Fruit fly (Drosophila melanogaster) whole organism, embryonic: ENCODE data around the gene CG32985.

Source experiments
- CG10431 ChIP-seq: fragments of 200-800 bp; sonication (Bioruptor generic); optimal IDR thresholded peaks from 3 replicates; lab custom pipeline; 2018; ENCODE audit warnings: missing biosample characterization, mild to moderate bottlenecking, missing genetic modification characterization
- CG11695 ChIP-seq: fragments of 200-800 bp; sonication (Bioruptor generic); IDR thresholded peaks from 3 replicates; pipeline ENCODE4 v1.3.6; 2022; ENCODE audit warnings: missing biosample characterization, missing genetic modification characterization
- CG1647 ChIP-seq: fragments of 200-800 bp; sonication (Bioruptor generic); optimal IDR thresholded peaks from 3 replicates; lab custom pipeline; 2016; ENCODE audit warnings: missing biosample characterization, missing genetic modification characterization
- CG17359 ChIP-seq: fragments of 200-800 bp; sonication (Bioruptor generic); optimal IDR thresholded peaks from 3 replicates; lab custom pipeline; 2018; ENCODE audit warnings: missing biosample characterization, mild to moderate bottlenecking, missing genetic modification characterization, moderate library complexity
- CG17361 ChIP-seq: fragments of 200-800 bp; sonication (Bioruptor generic); IDR thresholded peaks from 3 replicates; pipeline ENCODE4 v1.3.6; 2022; ENCODE audit warnings: missing biosample characterization, missing genetic modification characterization
- CG1792 ChIP-seq: fragments of 200-800 bp; sonication (Bioruptor generic); optimal IDR thresholded peaks from 2 replicates; lab custom pipeline; 2016; ENCODE audit warnings: missing biosample characterization, missing genetic modification characterization
- CG1832 ChIP-seq: fragments of 200-800 bp; sonication (Bioruptor generic); optimal IDR thresholded peaks from 2 replicates; lab custom pipeline; 2017; ENCODE audit warnings: missing biosample characterization, mild to moderate bottlenecking, missing genetic modification characterization, inconsistent platforms
- CG3065 ChIP-seq: fragments of 200-800 bp; sonication (Bioruptor generic); optimal IDR thresholded peaks from 2 replicates; lab custom pipeline; 2016; ENCODE audit warnings: missing biosample characterization, missing genetic modification characterization
- CG3281 ChIP-seq: fragments of 200-800 bp; sonication (Bioruptor generic); optimal IDR thresholded peaks from 3 replicates; lab custom pipeline; 2017; ENCODE audit warnings: missing biosample characterization, mild to moderate bottlenecking, missing genetic modification characterization
- CG33557 ChIP-seq: fragments of 200-800 bp; sonication (Bioruptor generic); optimal IDR thresholded peaks from 2 replicates; lab custom pipeline; 2019; ENCODE audit warnings: missing biosample characterization, mild to moderate bottlenecking, missing genetic modification characterization, moderate library complexity
- CG4360 ChIP-seq: fragments of 200-800 bp; sonication (Bioruptor generic); IDR thresholded peaks from 2 replicates; pipeline ENCODE4 v1.3.6; 2022; ENCODE audit warnings: missing biosample characterization, missing genetic modification characterization
- CG4424 ChIP-seq: fragments of 200-800 bp; sonication (Bioruptor generic); optimal IDR thresholded peaks from 3 replicates; lab custom pipeline; 2016; ENCODE audit warnings: missing biosample characterization, missing genetic modification characterization
- CG6854 ChIP-seq: fragments of 200-800 bp; sonication (Bioruptor generic); optimal IDR thresholded peaks from 3 replicates; lab custom pipeline; 2017; ENCODE audit warnings: missing biosample characterization, mild to moderate bottlenecking, missing genetic modification characterization
- CG7928 ChIP-seq: fragments of 200-800 bp; sonication (Bioruptor generic); optimal IDR thresholded peaks from 2 replicates; lab custom pipeline; 2017; ENCODE audit warnings: missing biosample characterization, mild to moderate bottlenecking, missing genetic modification characterization
- CG8281 ChIP-seq: fragments of 200-800 bp; sonication (Bioruptor generic); optimal IDR thresholded peaks from 2 replicates; lab custom pipeline; 2018; ENCODE audit warnings: missing biosample characterization, mild to moderate bottlenecking, missing genetic modification characterization, moderate library complexity
- CHES-1-like ChIP-seq: fragments of 200-800 bp; sonication (Bioruptor generic); optimal IDR thresholded peaks from 2 replicates; lab custom pipeline; 2016; ENCODE audit warnings: missing biosample characterization, missing genetic modification characterization
- Dll ChIP-seq: fragments of 200-800 bp; sonication (Bioruptor generic); IDR thresholded peaks from 4 replicates; pipeline ENCODE4 v1.3.6; 2022; ENCODE audit warnings: missing biosample characterization, missing genetic modification characterization; ENCODE audit not compliant: partially characterized antibody
- Dref ChIP-seq: fragments of 200-800 bp; sonication (Bioruptor generic); IDR thresholded peaks from 2 replicates; pipeline ENCODE4 v1.3.6; 2022; ENCODE audit warnings: missing biosample characterization, missing genetic modification characterization
- GATAe ChIP-seq: fragments of 200-800 bp; sonication (Bioruptor generic); conservative IDR thresholded peaks from 2 replicates; pipeline ENCODE4 v1.3.6; 2022; ENCODE audit warnings: missing biosample characterization, missing genetic modification characterization
- Hr39 ChIP-seq: fragments of >200 bp; optimal IDR thresholded peaks from 2 replicates; lab custom pipeline; 2017
- Hr51 ChIP-seq, 2 experiments: fragments of 200-800 bp; sonication (Bioruptor generic); optimal IDR thresholded peaks; 2 replicates in 1 of 2; 3 replicates in 1 of 2; lab custom pipeline; 2016 to 2018; ENCODE audit warnings: missing biosample characterization in 2 of 2, missing genetic modification characterization in 2 of 2, mild to moderate bottlenecking in 1 of 2, moderate library complexity in 1 of 2
- Lim3 ChIP-seq: fragments of 200-800 bp; sonication (Bioruptor generic); IDR thresholded peaks from 2 replicates; pipeline ENCODE4 v1.3.6; 2022; ENCODE audit warnings: missing biosample characterization, missing genetic modification characterization
- Lpt ChIP-seq: fragments of >200 bp; optimal IDR thresholded peaks from 2 replicates; lab custom pipeline; 2018; ENCODE audit warnings: missing biosample characterization, missing genetic modification characterization
- NC2β ChIP-seq: fragments of 200-800 bp; sonication (Bioruptor generic); optimal IDR thresholded peaks from 2 replicates; lab custom pipeline; 2016; ENCODE audit warnings: missing biosample characterization, missing genetic modification characterization
- Poxn ChIP-seq: fragments of 200-800 bp; sonication (Bioruptor generic); IDR thresholded peaks from 2 replicates; pipeline ENCODE4 v1.3.6; 2022; ENCODE audit warnings: missing biosample characterization, missing genetic modification characterization
- Sry-β ChIP-seq: fragments of 200-800 bp; sonication (Bioruptor generic); optimal IDR thresholded peaks from 2 replicates; lab custom pipeline; 2018; ENCODE audit warnings: missing biosample characterization, mild to moderate bottlenecking, missing genetic modification characterization, moderate library complexity
- Sry-δ ChIP-seq: fragments of 200-800 bp; sonication (Bioruptor generic); optimal IDR thresholded peaks from 2 replicates; lab custom pipeline; 2016; ENCODE audit warnings: missing biosample characterization, missing genetic modification characterization
- Ssrp ChIP-seq: fragments of 200-800 bp; sonication (Bioruptor generic); optimal IDR thresholded peaks from 2 replicates; lab custom pipeline; 2018; ENCODE audit warnings: missing biosample characterization, mild to moderate bottlenecking, missing genetic modification characterization, moderate library complexity
- amos ChIP-seq: fragments of 200-800 bp; sonication (Bioruptor generic); IDR thresholded peaks from 2 replicates; pipeline ENCODE4 v1.3.6; 2022; ENCODE audit warnings: missing biosample characterization, missing genetic modification characterization; ENCODE audit not compliant: partially characterized antibody
- ara ChIP-seq: fragments of 200-800 bp; sonication (Bioruptor generic); IDR thresholded peaks from 2 replicates; pipeline ENCODE4 v1.3.6; 2022; ENCODE audit warnings: missing biosample characterization, missing genetic modification characterization
- corto ChIP-seq: fragments of 200-800 bp; sonication (Bioruptor generic); optimal IDR thresholded peaks from 2 replicates; lab custom pipeline; 2016; ENCODE audit warnings: missing biosample characterization, mild to moderate bottlenecking, missing genetic modification characterization, moderate library complexity
- cwo ChIP-seq: fragments of 200-800 bp; sonication (Bioruptor generic); optimal IDR thresholded peaks from 3 replicates; lab custom pipeline; 2017; ENCODE audit warnings: missing biosample characterization, missing genetic modification characterization, mild to moderate bottlenecking, moderate library complexity, missing genetic modification reagents
- dan ChIP-seq: fragments of 200-800 bp; sonication (Bioruptor generic); IDR thresholded peaks from 2 replicates; pipeline ENCODE4 v1.3.6; 2022; ENCODE audit warnings: missing biosample characterization, missing genetic modification characterization
- ewg ChIP-seq: fragments of 200-800 bp; sonication (Bioruptor generic); optimal IDR thresholded peaks from 3 replicates; lab custom pipeline; 2017; ENCODE audit warnings: mild to moderate bottlenecking, missing biosample characterization, missing genetic modification reagents, missing genetic modification characterization
- fd96Cb ChIP-seq: fragments of 200-800 bp; sonication (Bioruptor generic); optimal IDR thresholded peaks from 2 replicates; lab custom pipeline; 2018; ENCODE audit warnings: missing biosample characterization, mild to moderate bottlenecking, missing genetic modification characterization, moderate library complexity
- gcm ChIP-seq: fragments of 200-800 bp; sonication (Bioruptor generic); optimal IDR thresholded peaks from 2 replicates; lab custom pipeline; 2019; ENCODE audit warnings: missing biosample characterization, mild to moderate bottlenecking, missing genetic modification characterization, moderate library complexity
- gcm2 ChIP-seq: fragments of 200-800 bp; sonication (Bioruptor generic); optimal IDR thresholded peaks from 2 replicates; lab custom pipeline; 2016; ENCODE audit warnings: missing biosample characterization, missing genetic modification characterization
- grau ChIP-seq: fragments of 200-800 bp; optimal IDR thresholded peaks from 3 replicates; lab custom pipeline; 2019; ENCODE audit warnings: missing biosample characterization, mild to moderate bottlenecking, missing genetic modification characterization, moderate library complexity
- hb ChIP-seq: fragments of 200-800 bp; sonication (Bioruptor generic); IDR thresholded peaks from 3 replicates; pipeline ENCODE4 v1.3.6; 2022; ENCODE audit warnings: missing biosample characterization, missing genetic modification characterization; ENCODE audit not compliant: partially characterized antibody
- nmo ChIP-seq: fragments of 200-800 bp; sonication (Bioruptor generic); optimal IDR thresholded peaks from 2 replicates; lab custom pipeline; 2018; ENCODE audit warnings: missing biosample characterization, mild to moderate bottlenecking, missing genetic modification characterization, moderate library complexity
- org-1 ChIP-seq: fragments of 200-800 bp; sonication (Bioruptor generic); optimal IDR thresholded peaks from 2 replicates; lab custom pipeline; 2017; ENCODE audit warnings: missing biosample characterization, missing genetic modification characterization
- pb ChIP-seq: fragments of 200-800 bp; sonication (Bioruptor generic); optimal IDR thresholded peaks from 3 replicates; lab custom pipeline; 2016; ENCODE audit warnings: missing biosample characterization, missing genetic modification characterization
- peb ChIP-seq: fragments of 200-800 bp; sonication (Bioruptor generic); IDR thresholded peaks from 2 replicates; pipeline ENCODE4 v1.3.6; 2022; ENCODE audit warnings: missing biosample characterization, missing genetic modification characterization
- prd ChIP-seq, 3 experiments: fragments of >200 bp in 2 of 3; fragments of 200-800 bp in 1 of 3; sonication (Bioruptor generic) in 1 of 3; optimal IDR thresholded peaks in 2 of 3; IDR thresholded peaks in 1 of 3; 2 replicates in 2 of 3; 3 replicates in 1 of 3; pipeline versions ENCODE4 v1.3.6 to Lab custom; 2017 to 2022; ENCODE audit warnings: missing biosample characterization in 1 of 3, missing genetic modification characterization in 1 of 3
- repo ChIP-seq: fragments of 200-800 bp; sonication (Bioruptor generic); optimal IDR thresholded peaks from 2 replicates; lab custom pipeline; 2016; ENCODE audit warnings: missing biosample characterization, missing genetic modification characterization
- rib ChIP-seq: fragments of 200-800 bp; sonication (Bioruptor generic); IDR thresholded peaks from 2 replicates; pipeline ENCODE4 v1.3.6; 2022; ENCODE audit warnings: missing biosample characterization, missing genetic modification characterization
- sens ChIP-seq: fragments of 200-800 bp; sonication (Bioruptor generic); peaks from one replicate; lab custom pipeline; 2016; ENCODE audit warnings: missing biosample characterization, missing genetic modification characterization
- seq ChIP-seq: fragments of 200-800 bp; sonication (Bioruptor generic); IDR thresholded peaks from 2 replicates; pipeline ENCODE4 v1.3.6; 2022; ENCODE audit warnings: missing biosample characterization, missing genetic modification characterization
- sisA ChIP-seq: fragments of 200-800 bp; sonication (Bioruptor generic); IDR thresholded peaks from 2 replicates; pipeline ENCODE4 v1.3.6; 2022; ENCODE audit warnings: missing biosample characterization, missing genetic modification characterization
- slp2 ChIP-seq: fragments of 200-800 bp; sonication (Bioruptor generic); optimal IDR thresholded peaks from 2 replicates; lab custom pipeline; 2016; ENCODE audit warnings: missing biosample characterization, missing genetic modification characterization
- sna ChIP-seq: fragments of 200-800 bp; sonication (Bioruptor generic); IDR thresholded peaks from 2 replicates; pipeline ENCODE4 v1.3.6; 2022; ENCODE audit warnings: missing biosample characterization, missing genetic modification characterization; ENCODE audit not compliant: partially characterized antibody
- ssp ChIP-seq: fragments of 200-800 bp; sonication (Bioruptor generic); IDR thresholded peaks from 2 replicates; pipeline ENCODE4 v1.3.6; 2022; ENCODE audit warnings: missing biosample characterization, missing genetic modification characterization

The CG32985 gene

dm6 chr2L:8943110-8943509 lies 19.2 kb upstream of the CG32985 start, which contains the start of gene CG9515 (continued):
- peak; percentile 82 for TF ChIP-seq sna (GFP tag; lab: Robert Waterston, UW)
- TF ChIP-seq seq (GFP tag; lab: Robert Waterston, UW), result no peak
- TF ChIP-seq ssp, result no peak
- TF ChIP-seq CG11695 (GFP tag; lab: Robert Waterston, UW), result no peak
- no peak for TF ChIP-seq pb (GFP tag; lab: Kevin White, UChicago)
- no peak for TF ChIP-seq repo (GFP tag; lab: Kevin White, UChicago)
- no peak for TF ChIP-seq CG4424 (GFP tag; lab: Kevin White, UChicago)
- no peak for TF ChIP-seq CG3281
- no peak for TF ChIP-seq GATAe
- TF ChIP-seq Lpt (GFP tag; lab: Kevin White, UChicago), result no peak
- TF ChIP-seq CG1792, result no peak
- TF ChIP-seq CG33557 (GFP tag; lab: Kevin White, UChicago), result no peak
- no peak for TF ChIP-seq CG1647 (GFP tag; lab: Kevin White, UChicago)
- no peak for TF ChIP-seq org-1
- TF ChIP-seq Sry-β (GFP tag; lab: Kevin White, UChicago), result no peak
- no peak for TF ChIP-seq corto (GFP tag; lab: Kevin White, UChicago)
- no peak for TF ChIP-seq CG1832 (GFP tag; lab: Kevin White, UChicago)
- no peak for TF ChIP-seq ara (GFP tag; lab: Robert Waterston, UW)
- TF ChIP-seq Dll (GFP tag; lab: Robert Waterston, UW), result peak; percentile 86
- no peak for TF ChIP-seq Lim3
- TF ChIP-seq CG7928 (GFP tag; lab: Kevin White, UChicago), result no peak
- TF ChIP-seq Hr51 (GFP tag; optimal IDR thresholded peaks at IDR 0.05; lab: Kevin White, UChicago), result no peak
- no peak for TF ChIP-seq gcm2
- TF ChIP-seq CG10431 (GFP tag; lab: Kevin White, UChicago), result no peak
- no peak for TF ChIP-seq Hr39 (lab: Kevin White, UChicago)
- TF ChIP-seq amos (GFP tag; lab: Robert Waterston, UW), result peak; percentile 65; the same call in 1 of the 2 replicates
- TF ChIP-seq gcm, result peak; percentile 10
- TF ChIP-seq CG3065 (GFP tag; lab: Kevin White, UChicago), result no peak
- TF ChIP-seq peb, result no peak
- no peak for TF ChIP-seq sens (GFP tag; lab: Kevin White, UChicago)
- TF ChIP-seq prd (optimal IDR thresholded peaks at IDR 0.05; lab: Kevin White, UChicago), result no peak
- TF ChIP-seq prd (GFP tag; IDR thresholded peaks at IDR 0.05; lab: Robert Waterston, UW), result no peak
- TF ChIP-seq CG17359 (tag; lab: Kevin White, UChicago), result no peak
- TF ChIP-seq sisA (GFP tag; lab: Robert Waterston, UW), result no peak
- TF ChIP-seq ewg (GFP tag; lab: Kevin White, UChicago), result no peak
- TF ChIP-seq Dref (GFP tag; lab: Robert Waterston, UW), result peak; percentile 99
- TF ChIP-seq Sry-δ (GFP tag; lab: Kevin White, UChicago), result peak; percentile 92
- TF ChIP-seq CHES-1-like (GFP tag; lab: Kevin White, UChicago), result no peak
- no peak for TF ChIP-seq rib (GFP tag; lab: Robert Waterston, UW)
- peak; percentile 21 for TF ChIP-seq grau (tag; lab: Kevin White, UChicago)
- no peak for TF ChIP-seq NC2β (GFP tag; lab: Kevin White, UChicago)
- no peak for TF ChIP-seq fd96Cb (tag; lab: Kevin White, UChicago)
- TF ChIP-seq Poxn (GFP tag; lab: Robert Waterston, UW), result no peak
- TF ChIP-seq CG6854 (GFP tag; lab: Kevin White, UChicago), result no peak
- peak; percentile 91 for TF ChIP-seq hb
- peak; percentile 34 for TF ChIP-seq nmo
- no peak for TF ChIP-seq dan (GFP tag; lab: Robert Waterston, UW)
- no peak for TF ChIP-seq CG4360 (GFP tag; lab: Robert Waterston, UW)
- no peak for TF ChIP-seq CG17361 (GFP tag; lab: Robert Waterston, UW)
- no peak for TF ChIP-seq CG8281 (tag; lab: Kevin White, UChicago)
- TF ChIP-seq slp2 (GFP tag; lab: Kevin White, UChicago), result no peak
- TF ChIP-seq Ssrp (tag; lab: Kevin White, UChicago), result no peak
- no peak for TF ChIP-seq cwo (GFP tag; lab: Kevin White, UChicago)
